Fruit fly (Drosophila melanogaster) S2 (cell line): ENCODE measurements around the gene CHMP2B.

Source experiments
- CG8478 ChIP-seq: fragments of >200 bp; optimal IDR thresholded peaks from 2 replicates; lab custom pipeline; 2018
- CTCF ChIP-seq, 2 experiments: fragments of >200 bp; optimal IDR thresholded peaks; 2 replicates each; lab custom pipeline; 2018

DNA sequence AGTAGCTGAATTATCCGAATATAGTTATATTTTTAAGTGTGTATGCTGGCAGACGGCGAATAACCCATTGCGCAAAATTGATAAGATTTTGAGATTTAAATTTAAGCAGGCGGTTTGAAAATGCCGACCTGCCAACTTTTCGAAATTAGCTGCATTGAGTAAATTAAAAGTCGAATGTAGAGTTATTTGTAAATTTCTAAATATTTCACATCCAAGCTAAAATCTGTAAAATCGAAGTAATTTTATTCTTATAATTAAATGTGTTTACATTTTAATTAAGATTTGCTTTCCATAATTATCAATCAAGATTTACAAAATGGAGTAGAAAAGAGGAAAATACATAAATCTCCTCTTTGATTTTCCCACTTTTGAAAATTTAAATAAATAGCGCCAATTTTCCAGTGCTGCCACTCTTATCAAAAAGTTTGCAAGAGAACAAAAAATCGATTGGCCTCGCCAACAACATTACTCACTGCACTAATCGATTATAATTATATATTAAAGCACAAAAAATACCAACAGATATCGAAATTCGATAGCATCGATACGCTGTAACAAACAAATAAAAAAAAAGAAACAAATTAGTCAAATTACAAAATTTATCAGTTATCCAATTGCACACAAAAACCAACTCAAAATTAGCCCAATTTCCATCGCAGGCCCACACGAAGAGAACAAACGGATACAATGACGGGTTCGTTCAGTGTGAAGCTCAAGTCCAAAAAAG lies 5.6 kb upstream of the CHMP2B start, which contains the start of gene Yod1:
- TF ChIP-seq CTCF (optimal IDR thresholded peaks at IDR 0.05; lab: Kevin White, UChicago): no peak
- no peak for TF ChIP-seq CG8478 (lab: Kevin White, UChicago)
